Fruit fly (Drosophila melanogaster) whole organism, adult: ENCODE data around the gene Nup153.

Source experiments
- CG11617 ChIP-seq: fragments of 200-800 bp; sonication (Bioruptor generic); optimal IDR thresholded peaks from 2 replicates; lab custom pipeline; 2017; ENCODE audit warnings: mild to moderate bottlenecking, missing biosample characterization, missing genetic modification reagents, missing genetic modification characterization
- CG12768 ChIP-seq: fragments of 200-800 bp; sonication (Bioruptor generic); optimal IDR thresholded peaks from 2 replicates; lab custom pipeline; 2017; ENCODE audit warnings: missing biosample characterization, missing genetic modification characterization, mild to moderate bottlenecking, moderate library complexity, missing genetic modification reagents
- CG14711 ChIP-seq: fragments of 200-800 bp; sonication (Bioruptor generic); optimal IDR thresholded peaks from 2 replicates; lab custom pipeline; 2018; ENCODE audit warnings: missing biosample characterization, mild to moderate bottlenecking, missing genetic modification characterization, moderate library complexity
- CG1620 ChIP-seq: fragments of 200-800 bp; sonication (Bioruptor generic); optimal IDR thresholded peaks from 2 replicates; lab custom pipeline; 2016; ENCODE audit warnings: missing biosample characterization, missing genetic modification characterization
- CG33017 ChIP-seq: fragments of 200-800 bp; sonication (Bioruptor generic); optimal IDR thresholded peaks from 2 replicates; lab custom pipeline; 2018; ENCODE audit warnings: missing biosample characterization, mild to moderate bottlenecking, missing genetic modification characterization, moderate library complexity
- CG5204 ChIP-seq: fragments of 200-800 bp; sonication (Bioruptor generic); optimal IDR thresholded peaks from 2 replicates; lab custom pipeline; 2016; ENCODE audit warnings: missing biosample characterization, missing genetic modification characterization
- CG7045 ChIP-seq: fragments of 200-800 bp; sonication (Bioruptor generic); optimal IDR thresholded peaks from 2 replicates; lab custom pipeline; 2017; ENCODE audit warnings: missing biosample characterization, mild to moderate bottlenecking, missing genetic modification characterization
- CG7101 ChIP-seq: fragments of 200-800 bp; sonication (Bioruptor generic); optimal IDR thresholded peaks from 2 replicates; lab custom pipeline; 2018; ENCODE audit warnings: missing biosample characterization, mild to moderate bottlenecking, missing genetic modification characterization, moderate library complexity
- Clk ChIP-seq: fragments of 200-800 bp; sonication (Bioruptor generic); optimal IDR thresholded peaks from 2 replicates; lab custom pipeline; 2017; ENCODE audit warnings: missing biosample characterization, missing genetic modification characterization
- Crg-1 ChIP-seq: fragments of 200-800 bp; sonication (Bioruptor generic); optimal IDR thresholded peaks from 2 replicates; lab custom pipeline; 2016; ENCODE audit warnings: missing biosample characterization, missing genetic modification characterization
- Hr96 ChIP-seq: fragments of 200-800 bp; sonication (Bioruptor generic); optimal IDR thresholded peaks from 2 replicates; lab custom pipeline; 2016; ENCODE audit warnings: missing biosample characterization, missing genetic modification characterization
- Mnt ChIP-seq: fragments of 200-800 bp; sonication (Bioruptor generic); optimal IDR thresholded peaks from 2 replicates; lab custom pipeline; 2016; ENCODE audit warnings: missing biosample characterization, mild to moderate bottlenecking, missing genetic modification characterization
- bab1 ChIP-seq: fragments of 200-800 bp; sonication (Bioruptor generic); optimal IDR thresholded peaks from 3 replicates; lab custom pipeline; 2019; ENCODE audit warnings: missing biosample characterization, mild to moderate bottlenecking, missing genetic modification characterization, moderate library complexity
- cic ChIP-seq: fragments of 200-800 bp; sonication (Bioruptor generic); optimal IDR thresholded peaks from 2 replicates; lab custom pipeline; 2017; ENCODE audit warnings: missing biosample characterization, mild to moderate bottlenecking, missing genetic modification characterization, moderate library complexity
- cnc ChIP-seq, 2 experiments: fragments of >200 bp; optimal IDR thresholded peaks; 2 replicates each; lab custom pipeline; 2017
- kay ChIP-seq: fragments of 200-800 bp; sonication (Bioruptor generic); peaks from one replicate; lab custom pipeline; 2016; ENCODE audit warnings: missing biosample characterization, missing genetic modification characterization, borderline replicate concordance
- ovo ChIP-seq: fragments of 200-800 bp; sonication (Bioruptor generic); optimal IDR thresholded peaks from 2 replicates; lab custom pipeline; 2016; ENCODE audit warnings: missing biosample characterization, missing genetic modification characterization
- pad ChIP-seq: fragments of 200-800 bp; sonication (Bioruptor generic); optimal IDR thresholded peaks from 3 replicates; lab custom pipeline; 2017; ENCODE audit warnings: missing biosample characterization, missing genetic modification characterization, mild to moderate bottlenecking, moderate library complexity, missing genetic modification reagents
- tj ChIP-seq: fragments of 200-800 bp; sonication (Bioruptor generic); optimal IDR thresholded peaks from 3 replicates; lab custom pipeline; 2017; ENCODE audit warnings: missing biosample characterization, mild to moderate bottlenecking, missing genetic modification characterization, moderate library complexity
- toe ChIP-seq: fragments of 200-800 bp; sonication (Bioruptor generic); optimal IDR thresholded peaks from 2 replicates; lab custom pipeline; 2016; ENCODE audit warnings: missing biosample characterization, missing genetic modification characterization

Nup153 gene

dm6 chrX:16598978-16599664 is at the start of gene Nup153, which contains the start of gene CG9784:
Nup153 (plus strand) TSS chrX:16599241.
CG9784 (minus strand) TSS chrX:16599215.
- TF ChIP-seq tj, result no peak
- TF ChIP-seq bab1 (GFP tag; lab: Kevin White, UChicago), result peak; percentile 45
- TF ChIP-seq pad, result peak; percentile 20
- peak; percentile 20 for TF ChIP-seq CG1620 (GFP tag; lab: Kevin White, UChicago)
- TF ChIP-seq CG7101, result peak; percentile 11
- TF ChIP-seq Mnt (GFP tag; lab: Kevin White, UChicago), result peak; percentile 91

- peak; percentile 68 for TF ChIP-seq CG14711 (tag; lab: Kevin White, UChicago)
- TF ChIP-seq CG12768 (GFP tag; lab: Kevin White, UChicago), result peak; percentile 61
- peak; percentile 29 for TF ChIP-seq pad
- TF ChIP-seq Crg-1, result no peak
- peak; percentile 53 for TF ChIP-seq CG7045 (GFP tag; lab: Kevin White, UChicago)
- TF ChIP-seq toe (GFP tag; lab: Kevin White, UChicago), result peak; percentile 17
- peak; percentile 69 for TF ChIP-seq CG33017
- TF ChIP-seq CG1620 (GFP tag; lab: Kevin White, UChicago), result no peak
- peak; percentile 43 for TF ChIP-seq tj
- TF ChIP-seq CG7101, result peak; percentile 74
- TF ChIP-seq Hr96 (GFP tag; lab: Kevin White, UChicago), result no peak
- peak; percentile 79 for TF ChIP-seq CG11617 (GFP tag; lab: Kevin White, UChicago)
- TF ChIP-seq bab1 (GFP tag; lab: Kevin White, UChicago), result peak; percentile 79
- TF ChIP-seq kay (GFP tag; lab: Kevin White, UChicago), result peak; percentile 96
- peak; percentile 81 for TF ChIP-seq ovo (GFP tag; lab: Kevin White, UChicago)
- TF ChIP-seq Mnt (GFP tag; lab: Kevin White, UChicago), result peak; percentile 53
- no peak for TF ChIP-seq cic
- no peak for TF ChIP-seq CG5204
- no peak for TF ChIP-seq cnc (optimal IDR thresholded peaks at IDR 0.05; lab: Kevin White, UChicago)
- TF ChIP-seq Clk, result peak; percentile 15
Measured at dm6 chrX:16552567-16552966, 46.5 kb upstream of the Nup153 start.

- no peak for TF ChIP-seq Mnt (GFP tag; lab: Kevin White, UChicago)
- TF ChIP-seq tj, result peak; percentile 46
- peak; percentile 45 for TF ChIP-seq ovo (GFP tag; lab: Kevin White, UChicago)
- TF ChIP-seq CG7045 (GFP tag; lab: Kevin White, UChicago), result no peak
- TF ChIP-seq kay (GFP tag; lab: Kevin White, UChicago), result no peak
- TF ChIP-seq CG1620 (GFP tag; lab: Kevin White, UChicago), result no peak
- no peak for TF ChIP-seq toe (GFP tag; lab: Kevin White, UChicago)
- TF ChIP-seq cic, result peak; percentile 44
- no peak for TF ChIP-seq CG12768 (GFP tag; lab: Kevin White, UChicago)
Measured at dm6 chrX:16552968-16553417, 46.0 kb upstream of the Nup153 start.

dm6 chrX:16553542-16554182 is 45.4 kb upstream of the Nup153 start, which contains the start of gene Arp2:
Arp2 (minus strand) TSS chrX:16553968.
- TF ChIP-seq CG7045 (GFP tag; lab: Kevin White, UChicago), result no peak
- no peak for TF ChIP-seq cnc (optimal IDR thresholded peaks at IDR 0.05; lab: Kevin White, UChicago)
- no peak for TF ChIP-seq ovo (GFP tag; lab: Kevin White, UChicago)
- TF ChIP-seq cic, result no peak
- TF ChIP-seq CG11617 (GFP tag; lab: Kevin White, UChicago), result no peak
- no peak for TF ChIP-seq CG14711 (tag; lab: Kevin White, UChicago)
- TF ChIP-seq bab1 (GFP tag; lab: Kevin White, UChicago), result no peak
- TF ChIP-seq CG7101, result no peak
- no peak for TF ChIP-seq CG33017
- TF ChIP-seq Clk, result no peak
- no peak for TF ChIP-seq Mnt (GFP tag; lab: Kevin White, UChicago)
- TF ChIP-seq toe (GFP tag; lab: Kevin White, UChicago), result no peak
- TF ChIP-seq CG1620 (GFP tag; lab: Kevin White, UChicago), result no peak
- no peak for TF ChIP-seq CG12768 (GFP tag; lab: Kevin White, UChicago)

dm6 chrX:16559514-16560510 is 39.2 kb upstream of the Nup153 start, which contains the start of gene Pp2B-14D:
Pp2B-14D (minus strand) TSS chrX:16560016.
- TF ChIP-seq CG33017 (no peak), toe (GFP tag; lab: Kevin White, UChicago) (no peak), CG14711 (tag; lab: Kevin White, UChicago) (peak; percentile 11), Hr96 (GFP tag; lab: Kevin White, UChicago) (no peak), pad (peak; percentile 28), ovo (GFP tag; lab: Kevin White, UChicago) (no peak), CG7101 (peak; percentile 58), Crg-1 (peak; percentile 42), bab1 (GFP tag; lab: Kevin White, UChicago) (peak; percentile 52), CG1620 (GFP tag; lab: Kevin White, UChicago) (peak; percentile 12), CG11617 (GFP tag; lab: Kevin White, UChicago) (peak; percentile 58), CG12768 (GFP tag; lab: Kevin White, UChicago) (peak; percentile 3), cic (peak; percentile 47), Mnt (GFP tag; lab: Kevin White, UChicago) (no peak), cnc (optimal IDR thresholded peaks at IDR 0.05; lab: Kevin White, UChicago) (no peak), tj (peak; percentile 82), Clk (no peak), CG5204 (no peak), kay (GFP tag; lab: Kevin White, UChicago) (no peak), CG7045 (GFP tag; lab: Kevin White, UChicago) (no peak)
